Fruit fly (Drosophila melanogaster): ENCODE data around the gene CG31460.

Gene CG31460

dm6 chr3R:8517752-8518185 is 44.7 kb upstream of the CG31460 start, which contains the start of gene CG11737 (continued):
- no peak for TF ChIP-seq pho (GFP tag; optimal IDR thresholded peaks at IDR 0.05)
- TF ChIP-seq zfh2 (GFP tag; optimal IDR thresholded peaks at IDR 0.05) = no peak
- TF ChIP-seq dati (GFP tag; IDR thresholded peaks at IDR 0.05) = no peak
- peak; percentile 6 for TF ChIP-seq CrebB (tag; optimal IDR thresholded peaks at IDR 0.05)
- no peak for TF ChIP-seq CG2202 (tag; optimal IDR thresholded peaks at IDR 0.05)
- peak; percentile 50; the same call in 1 of the 2 replicates for TF ChIP-seq Scr (GFP tag; IDR thresholded peaks at IDR 0.05; ENCODE audit: partially characterized antibody)
- TF ChIP-seq bbx (GFP tag; IDR thresholded peaks at IDR 0.05; ENCODE audit: partially characterized antibody) = peak; percentile 73
- TF ChIP-seq az2 (GFP tag; optimal IDR thresholded peaks at IDR 0.05) = no peak
- TF ChIP-seq abd-A (tag; optimal IDR thresholded peaks at IDR 0.05) = no peak
- no peak for TF ChIP-seq chm (GFP tag; IDR thresholded peaks at IDR 0.05)
- peak; percentile 68 for TF ChIP-seq ato (GFP tag; IDR thresholded peaks at IDR 0.05; ENCODE audit: partially characterized antibody)
- TF ChIP-seq CG6813 (GFP tag; optimal IDR thresholded peaks at IDR 0.05) = no peak
- peak; percentile 62 for TF ChIP-seq tna (GFP tag; IDR thresholded peaks at IDR 0.05; ENCODE audit: partially characterized antibody)
- peak; percentile 54 for TF ChIP-seq BEAF-32 (GFP tag; optimal IDR thresholded peaks at IDR 0.05)
- no peak for TF ChIP-seq CG17829 (tag; optimal IDR thresholded peaks at IDR 0.05)
- TF ChIP-seq C15 (GFP tag; IDR thresholded peaks at IDR 0.05) = no peak
- no peak for TF ChIP-seq Doc2 (GFP tag; IDR thresholded peaks at IDR 0.05)
- TF ChIP-seq CG9727 (GFP tag; optimal IDR thresholded peaks at IDR 0.05) = no peak
- no peak for TF ChIP-seq exex (tag; optimal IDR thresholded peaks at IDR 0.05)
- peak; percentile 56; the same call in 1 of the 3 replicates for TF ChIP-seq CG34422 (GFP tag; IDR thresholded peaks at IDR 0.05)
- no peak for TF ChIP-seq CG9876 (GFP tag; optimal IDR thresholded peaks at IDR 0.05)
- peak; percentile 58 for TF ChIP-seq CG1603 (tag; optimal IDR thresholded peaks at IDR 0.05)
- no peak for TF ChIP-seq pfk (GFP tag; optimal IDR thresholded peaks at IDR 0.05)
- TF ChIP-seq CG11695 (GFP tag; IDR thresholded peaks at IDR 0.05) = no peak
- TF ChIP-seq Antp (GFP tag; optimal IDR thresholded peaks at IDR 0.05) = peak; percentile 31
- peak; percentile 69 for TF ChIP-seq CG14860 (GFP tag; IDR thresholded peaks at IDR 0.05; ENCODE audit: partially characterized antibody)
- TF ChIP-seq CG14667 (GFP tag; IDR thresholded peaks at IDR 0.05) = no peak
- no peak for TF ChIP-seq vfl (GFP tag; optimal IDR thresholded peaks at IDR 0.05)
- TF ChIP-seq crol (GFP tag; IDR thresholded peaks at IDR 0.05) = peak; percentile 89
- TF ChIP-seq MESR4 (GFP tag; optimal IDR thresholded peaks at IDR 0.05) = peak; percentile 24
- TF ChIP-seq so (GFP tag; IDR thresholded peaks at IDR 0.05) = 0 out of 3 replicates have a peak, but pooled peaks have one; percentile 26
- no peak for TF ChIP-seq shn (GFP tag; optimal IDR thresholded peaks at IDR 0.05)
- TF ChIP-seq amos (GFP tag; IDR thresholded peaks at IDR 0.05; ENCODE audit: partially characterized antibody) = peak; percentile 56
- no peak for TF ChIP-seq fd96Cb (tag; optimal IDR thresholded peaks at IDR 0.05)
- TF ChIP-seq peb (GFP tag; IDR thresholded peaks at IDR 0.05) = no peak
- TF ChIP-seq unpg (GFP tag; optimal IDR thresholded peaks at IDR 0.05) = no peak
- peak; percentile 13 for TF ChIP-seq CG12769 (tag; optimal IDR thresholded peaks at IDR 0.05)
- TF ChIP-seq slbo (GFP tag; IDR thresholded peaks at IDR 0.05) = no peak
- no peak for TF ChIP-seq bigmax (GFP tag; optimal IDR thresholded peaks at IDR 0.05)
- no peak for TF ChIP-seq Optix (GFP tag; IDR thresholded peaks at IDR 0.05)
- TF ChIP-seq lbe (GFP tag; optimal IDR thresholded peaks at IDR 0.05) = no peak
- peak; percentile 79 for TF ChIP-seq Bgb (GFP tag; IDR thresholded peaks at IDR 0.05; ENCODE audit: partially characterized antibody)
- TF ChIP-seq HmgD (GFP tag; optimal IDR thresholded peaks at IDR 0.05) = peak; percentile 47
- no peak for TF ChIP-seq Hr78 (GFP tag; optimal IDR thresholded peaks at IDR 0.05)
- TF ChIP-seq CG17361 (GFP tag; IDR thresholded peaks at IDR 0.05) = no peak
- TF ChIP-seq Bteb2 (GFP tag; optimal IDR thresholded peaks at IDR 0.05) = no peak
- no peak for TF ChIP-seq Eip74EF (GFP tag; optimal IDR thresholded peaks at IDR 0.05)
- TF ChIP-seq klu (GFP tag; IDR thresholded peaks at IDR 0.05) = no peak
- no peak for TF ChIP-seq CG8359 (GFP tag; optimal IDR thresholded peaks at IDR 0.05; ENCODE audit: borderline replicate concordance)
- peak; percentile 59; the same call in 3 of the 4 replicates for TF ChIP-seq Dll (GFP tag; IDR thresholded peaks at IDR 0.05; ENCODE audit: partially characterized antibody)
